Worm (Caenorhabditis elegans): ENCODE measurements around the gene tsp-1.
A peak's percentile ranks its signal among the peaks of the same experiment; 100 is the strongest.

The tsp-1 gene

DNA sequence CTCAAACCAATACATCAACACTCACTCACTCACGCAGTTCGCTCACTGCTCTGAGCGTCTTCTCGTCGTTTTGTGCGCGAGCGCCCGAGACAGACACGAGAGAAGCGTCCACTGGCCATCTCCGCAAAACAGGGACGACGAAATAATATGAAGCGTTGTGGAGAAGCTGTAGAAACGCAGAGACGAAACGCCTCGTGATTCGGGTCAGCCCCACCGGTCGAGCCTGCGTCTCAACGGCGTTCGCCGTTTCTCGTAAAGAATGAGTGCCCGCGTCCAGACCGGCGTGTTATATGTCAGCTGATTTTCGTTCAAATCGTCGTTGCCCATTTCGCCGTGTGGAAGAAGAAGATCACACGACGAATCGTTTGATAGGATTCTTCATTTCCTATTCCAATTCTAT lies 11.7 kb downstream of the tsp-1 start, which contains the start of gene fbxl-1 (continued):
- TF ChIP-seq Y105C5A.15 (GFP tag; IDR thresholded peaks at IDR 0.05) (no peak), aly-2 (tag; optimal IDR thresholded peaks at IDR 0.05) (peak; percentile 28), T26A8.4 (GFP tag; IDR thresholded peaks at IDR 0.05) (peak; percentile 60; the same call in 1 of the 2 replicates), dmd-8 (GFP tag; IDR thresholded peaks at IDR 0.05) (no peak), ceh-82 (tag; optimal IDR thresholded peaks at IDR 0.05) (no peak), F44E2.7 (GFP tag; IDR thresholded peaks at IDR 0.05) (no peak), unc-62 (GFP tag; optimal IDR thresholded peaks at IDR 0.05 in 1 of 2) (peak in 1 of 2 experiments; percentile 99), unc-62 (tag; optimal IDR thresholded peaks at IDR 0.05) (no peak), aha-1 (tag) (peak; percentile 92), ceh-44 (GFP tag; IDR thresholded peaks at IDR 0.05) (no peak), ceh-62 (tag; optimal IDR thresholded peaks at IDR 0.05) (no peak), daf-12 (tag; optimal IDR thresholded peaks at IDR 0.05) (no peak), skn-1 (tag; optimal IDR thresholded peaks at IDR 0.05) (no peak), gei-8 (GFP tag; optimal IDR thresholded peaks at IDR 0.05) (peak; percentile 5), hif-1 (tag; optimal IDR thresholded peaks at IDR 0.05) (peak; percentile 16 to 84), zfp-3 (GFP tag; conservative IDR thresholded peaks at IDR 0.05) (0 out of 2 replicates have a peak, but pooled peaks have one; percentile 11), nhr-28 (tag; optimal IDR thresholded peaks at IDR 0.05) (peak; percentile 81), tra-1 (GFP tag; IDR thresholded peaks at IDR 0.05) (no peak), ZK337.2 (GFP tag; IDR thresholded peaks at IDR 0.05) (no peak), hlh-30 (tag; optimal IDR thresholded peaks at IDR 0.05; ENCODE audit: insufficient read depth) (peak; percentile 99), nhr-48 (tag; optimal IDR thresholded peaks at IDR 0.05) (peak; percentile 31), zip-2 (tag; optimal IDR thresholded peaks at IDR 0.05) (no peak), set-16 (GFP tag; IDR thresholded peaks at IDR 0.05) (peak; percentile 89), fkh-10 (GFP tag; optimal IDR thresholded peaks at IDR 0.05) (peak; percentile 28), lin-38 (GFP tag; IDR thresholded peaks at IDR 0.05) (peak; percentile 59), ztf-11 (tag; optimal IDR thresholded peaks at IDR 0.05) (no peak), Y48G9A.11 (GFP tag; IDR thresholded peaks at IDR 0.05) (no peak), nhr-76 (tag; optimal IDR thresholded peaks at IDR 0.05) (no peak), nhr-102 (tag; optimal IDR thresholded peaks at IDR 0.05) (no peak), daf-19 (GFP tag; conservative IDR thresholded peaks at IDR 0.05) (no peak), nhr-41 (GFP tag; IDR thresholded peaks at IDR 0.05) (no peak), nhr-6 (tag; optimal IDR thresholded peaks at IDR 0.05) (peak; percentile 76), vab-7 (GFP tag; IDR thresholded peaks at IDR 0.05) (peak; percentile 62), dve-1 (tag; optimal IDR thresholded peaks at IDR 0.05; ENCODE audit: insufficient read depth) (peak; percentile 73), ama-1 (optimal IDR thresholded peaks at IDR 0.05) (no peak), F37D6.2 (tag; optimal IDR thresholded peaks at IDR 0.05) (peak; percentile 73), hmg-1.1 (GFP tag; IDR thresholded peaks at IDR 0.05) (peak; percentile 93), saeg-2 (GFP tag; IDR thresholded peaks at IDR 0.05) (no peak), nhr-237 (tag; optimal IDR thresholded peaks at IDR 0.05) (no peak), lin-13 (GFP tag; optimal IDR thresholded peaks at IDR 0.05) (peak; percentile 37), nhr-77 (tag; optimal IDR thresholded peaks at IDR 0.05) (peak; percentile 83), F10B5.3 (tag; optimal IDR thresholded peaks at IDR 0.05) (no peak), egl-43 (GFP tag; IDR thresholded peaks at IDR 0.05) (peak; percentile 79), mep-1 (tag; optimal IDR thresholded peaks at IDR 0.05) (peak; percentile 90), lsy-2 (tag; optimal IDR thresholded peaks at IDR 0.05) (peak; percentile 80 to 82), zag-1 (tag; optimal IDR thresholded peaks at IDR 0.05) (no peak), mxl-3 (GFP tag; optimal IDR thresholded peaks at IDR 0.05) (peak; percentile 86), nhr-42 (GFP tag; IDR thresholded peaks at IDR 0.05) (peak; percentile 41; the same call in 1 of the 2 replicates), F26F4.8 (GFP tag; conservative IDR thresholded peaks at IDR 0.05) (no peak), daf-16 (GFP tag; optimal IDR thresholded peaks at IDR 0.05) (no peak), daf-16 (tag; optimal IDR thresholded peaks at IDR 0.05) (peak; percentile 64), pha-4 (GFP tag; IDR thresholded peaks at IDR 0.05) (no peak; the same call in 1 of the 2 replicates), pha-4 (tag; optimal IDR thresholded peaks at IDR 0.05) (no peak), mxl-2 (GFP tag; conservative IDR thresholded peaks at IDR 0.05) (no peak)
